Fruit fly (Drosophila melanogaster): ENCODE data around the gene CG7299.
A peak's percentile ranks its signal among the peaks of the same experiment; 100 is the strongest.

CG7299 gene

dm6 chr2L:10703281-10703680, 19.1 kb upstream of the CG7299 start, which contains the start of gene CG6415 (continued):
- TF ChIP-seq fu2 (GFP tag; optimal IDR thresholded peaks at IDR 0.05) (peak; percentile 61), Pdp1 (GFP tag; optimal IDR thresholded peaks at IDR 0.05) (peak; percentile 38 to 77), toy (GFP tag; IDR thresholded peaks at IDR 0.05) (0 out of 2 replicates have a peak, but pooled peaks have one; percentile 30), Max (GFP tag; optimal IDR thresholded peaks at IDR 0.05) (peak; percentile 3), CG34376 (GFP tag; optimal IDR thresholded peaks at IDR 0.05) (peak; percentile 87), Hmr (GFP tag; optimal IDR thresholded peaks at IDR 0.05) (peak; percentile 72), CG7745 (tag; optimal IDR thresholded peaks at IDR 0.05) (no peak), vnd (GFP tag; IDR thresholded peaks at IDR 0.05; ENCODE audit: partially characterized antibody) (no peak), CG10959 (GFP tag; IDR thresholded peaks at IDR 0.05) (peak; percentile 38; the same call in 1 of the 2 replicates), CG1233 (GFP tag; optimal IDR thresholded peaks at IDR 0.05) (peak; percentile 65), NfI (GFP tag; optimal IDR thresholded peaks at IDR 0.05) (peak; percentile 60), gcm2 (GFP tag; optimal IDR thresholded peaks at IDR 0.05) (no peak), CG6854 (GFP tag; optimal IDR thresholded peaks at IDR 0.05) (peak; percentile 47), CG4424 (GFP tag; optimal IDR thresholded peaks at IDR 0.05) (peak; percentile 78), gce (GFP tag; IDR thresholded peaks at IDR 0.05) (peak; percentile 56; the same call in 1 of the 3 replicates), CG8359 (GFP tag; optimal IDR thresholded peaks at IDR 0.05; ENCODE audit: borderline replicate concordance) (peak; percentile 43), NC2α (GFP tag; optimal IDR thresholded peaks at IDR 0.05) (peak; percentile 47), CG6791 (GFP tag; IDR thresholded peaks at IDR 0.05; ENCODE audit: partially characterized antibody) (no peak), phol (tag; optimal IDR thresholded peaks at IDR 0.05) (peak; percentile 79), z (GFP tag; IDR thresholded peaks at IDR 0.05) (no peak), lab (GFP tag; optimal IDR thresholded peaks at IDR 0.05) (peak; percentile 85), ken (GFP tag; IDR thresholded peaks at IDR 0.05) (peak; percentile 68), pum (GFP tag; optimal IDR thresholded peaks at IDR 0.05) (peak; percentile 44), Awh (GFP tag; IDR thresholded peaks at IDR 0.05) (peak; percentile 76), ro (GFP tag; IDR thresholded peaks at IDR 0.05) (peak; percentile 25; the same call in 1 of the 2 replicates), sqz (GFP tag; optimal IDR thresholded peaks at IDR 0.05) (peak; percentile 33), bigmax (GFP tag; optimal IDR thresholded peaks at IDR 0.05) (no peak), onecut (GFP tag; IDR thresholded peaks at IDR 0.05) (peak; percentile 45; the same call in 1 of the 2 replicates), Bdp1 (GFP tag; optimal IDR thresholded peaks at IDR 0.05) (peak; percentile 25), CG7928 (GFP tag; optimal IDR thresholded peaks at IDR 0.05) (no peak), gfzf (GFP tag; optimal IDR thresholded peaks at IDR 0.05) (no peak), HLH4C (GFP tag; IDR thresholded peaks at IDR 0.05; ENCODE audit: partially characterized antibody) (no peak), ssp (GFP tag; IDR thresholded peaks at IDR 0.05) (peak; percentile 54), Usf (GFP tag; optimal IDR thresholded peaks at IDR 0.05) (peak; percentile 27), nerfin-1 (tag; optimal IDR thresholded peaks at IDR 0.05) (no peak), az2 (GFP tag; optimal IDR thresholded peaks at IDR 0.05) (peak; percentile 75), luna (GFP tag; optimal IDR thresholded peaks at IDR 0.05) (no peak), ewg (GFP tag; optimal IDR thresholded peaks at IDR 0.05) (peak; percentile 38), mam (GFP tag; optimal IDR thresholded peaks at IDR 0.05) (peak; percentile 81), HLH3B (GFP tag; IDR thresholded peaks at IDR 0.05) (peak; percentile 70; the same call in 1 of the 2 replicates), Mad (GFP tag; optimal IDR thresholded peaks at IDR 0.05) (peak; percentile 33), wor (GFP tag; IDR thresholded peaks at IDR 0.05) (0 out of 2 replicates have a peak, but pooled peaks have one; percentile 30), fd64A (GFP tag; optimal IDR thresholded peaks at IDR 0.05) (peak; percentile 34), CG17802 (tag; optimal IDR thresholded peaks at IDR 0.05) (peak; percentile 24), CG4617 (GFP tag; optimal IDR thresholded peaks at IDR 0.05; ENCODE audit: borderline replicate concordance) (no peak), Aef1 (GFP tag; IDR thresholded peaks at IDR 0.05) (peak; percentile 68), stwl (tag; optimal IDR thresholded peaks at IDR 0.05) (no peak), shn (GFP tag; optimal IDR thresholded peaks at IDR 0.05) (peak; percentile 18), ems (GFP tag; optimal IDR thresholded peaks at IDR 0.05) (peak; percentile 68), Hand (GFP tag; optimal IDR thresholded peaks at IDR 0.05) (no peak)

Data from whole organism, embryonic.